Worm (Caenorhabditis elegans): ENCODE results near the gene twk-25.

Gene twk-25

DNA sequence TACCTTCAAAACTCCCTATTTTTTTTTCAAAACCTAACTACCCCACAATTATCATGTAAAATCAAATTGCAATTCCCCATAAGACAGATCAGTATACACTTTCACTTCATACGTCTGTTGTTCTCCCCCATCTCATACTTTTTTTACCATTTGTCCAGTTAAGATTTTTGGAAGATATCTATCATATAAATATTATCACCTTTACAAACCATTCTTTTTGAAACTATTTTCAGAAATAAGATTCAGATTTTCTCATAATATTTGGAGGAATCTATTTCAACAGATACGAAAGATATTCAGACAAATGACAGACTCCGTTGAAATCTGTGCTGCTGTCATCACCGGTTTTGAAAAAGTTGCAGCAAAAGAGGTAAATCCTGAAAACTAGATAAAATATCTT is 23.2 kb downstream of the twk-25 start, which contains the start of gene M04B2.2 (continued):
- no peak for TF ChIP-seq unc-130 (tag; optimal IDR thresholded peaks at IDR 0.05)
- no peak for TF ChIP-seq nhr-20 (tag; optimal IDR thresholded peaks at IDR 0.05)
- TF ChIP-seq sup-37 (GFP tag; optimal IDR thresholded peaks at IDR 0.05), result no peak
- no peak for TF ChIP-seq ces-1 (GFP tag; optimal IDR thresholded peaks at IDR 0.05)
- TF ChIP-seq tlp-1 (tag; optimal IDR thresholded peaks at IDR 0.05), result no peak
- no peak for TF ChIP-seq ceh-8 (GFP tag; optimal IDR thresholded peaks at IDR 0.05)
- TF ChIP-seq lir-3 (tag; optimal IDR thresholded peaks at IDR 0.05; ENCODE audit: poor library complexity), result peak; percentile 7
- TF ChIP-seq irx-1 (tag; optimal IDR thresholded peaks at IDR 0.05), result no peak
- no peak for TF ChIP-seq F16B12.6 (tag; optimal IDR thresholded peaks at IDR 0.05)
- TF ChIP-seq lin-14 (GFP tag; optimal IDR thresholded peaks at IDR 0.05), result no peak
- no peak for TF ChIP-seq lsy-2 (tag; optimal IDR thresholded peaks at IDR 0.05)
- no peak for TF ChIP-seq nhr-19 (GFP tag; conservative IDR thresholded peaks at IDR 0.05)
- no peak for TF ChIP-seq fkh-10 (GFP tag; optimal IDR thresholded peaks at IDR 0.05)
- TF ChIP-seq swsn-7 (tag; optimal IDR thresholded peaks at IDR 0.05), result no peak
- TF ChIP-seq nhr-76 (tag; optimal IDR thresholded peaks at IDR 0.05), result no peak
- TF ChIP-seq ceh-90 (tag; optimal IDR thresholded peaks at IDR 0.05), result no peak
- TF ChIP-seq nhr-71 (tag; optimal IDR thresholded peaks at IDR 0.05), result peak; percentile 7
- TF ChIP-seq snpc-4 (tag; optimal IDR thresholded peaks at IDR 0.05), result no peak
- no peak for TF ChIP-seq aha-1 (tag; optimal IDR thresholded peaks at IDR 0.05)
- TF ChIP-seq nhr-12 (tag; optimal IDR thresholded peaks at IDR 0.05), result no peak

DNA sequence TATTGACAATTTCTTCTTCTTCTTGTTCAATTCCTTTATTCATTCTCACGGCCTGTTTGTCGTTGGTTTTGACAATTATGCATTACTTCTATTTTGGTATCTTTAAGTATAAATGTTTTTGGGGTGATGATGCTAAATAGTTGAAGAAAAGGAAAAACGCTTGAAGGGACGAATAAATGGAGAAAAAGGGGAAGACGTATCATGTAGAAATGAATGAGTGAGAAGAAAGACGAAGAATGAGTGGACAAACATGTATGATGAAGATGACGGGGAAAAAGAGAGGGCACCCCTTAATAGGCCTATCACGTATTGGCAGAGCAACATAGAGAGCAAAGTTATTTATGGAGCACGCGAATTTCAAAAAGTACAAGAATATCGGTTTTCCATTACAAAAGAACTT is 44.2 kb downstream of the twk-25 start, which contains the start of gene M04B2.7:
Gene M04B2.7, minus strand, starts transcription at position 101 of the 400 bp plus-strand sequence.
- TF ChIP-seq efl-1 (optimal IDR thresholded peaks at IDR 0.05) (no peak), efl-1 (GFP tag; optimal IDR thresholded peaks at IDR 0.05 in 1 of 2) (peak in 1 of 2 experiments; percentile 29), nhr-76 (tag; optimal IDR thresholded peaks at IDR 0.05) (no peak)

DNA sequence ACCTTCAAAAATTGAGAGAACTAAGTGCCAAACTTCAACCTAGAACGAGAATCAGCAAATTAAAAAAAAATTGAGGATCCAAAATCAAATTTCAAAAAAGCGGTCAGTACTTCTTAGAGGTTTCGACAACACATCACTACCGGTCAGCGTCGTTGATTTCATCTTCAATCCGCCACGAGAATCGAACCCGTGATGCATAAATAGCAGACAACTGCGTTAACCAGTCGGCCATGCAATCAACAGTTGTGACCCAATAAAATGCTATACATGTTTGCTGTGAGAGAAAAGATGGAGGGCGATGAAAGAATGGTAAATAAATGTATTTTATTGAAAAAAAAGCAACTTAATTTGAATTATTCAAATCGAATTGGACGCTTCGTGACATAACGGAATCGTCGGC is 45.2 kb downstream of the twk-25 start:
- TF ChIP-seq mdl-1 (tag; optimal IDR thresholded peaks at IDR 0.05) (peak in 1 of 2 experiments; percentile 89), fkh-10 (GFP tag; optimal IDR thresholded peaks at IDR 0.05) (no peak), unc-130 (tag; optimal IDR thresholded peaks at IDR 0.05) (peak; percentile 86), nhr-84 (tag; optimal IDR thresholded peaks at IDR 0.05) (no peak), elt-3 (tag; optimal IDR thresholded peaks at IDR 0.05) (peak in 5 of 6 experiments; percentile 17 to 84 (median 58)), mep-1 (tag; optimal IDR thresholded peaks at IDR 0.05) (peak; percentile 95), aha-1 (tag; optimal IDR thresholded peaks at IDR 0.05) (no peak), unc-86 (tag; optimal IDR thresholded peaks at IDR 0.05) (peak; percentile 17), C34B4.2 (tag; optimal IDR thresholded peaks at IDR 0.05) (no peak), ceh-82 (tag; optimal IDR thresholded peaks at IDR 0.05) (peak; percentile 49 to 79 (median 65)), lin-13 (GFP tag; optimal IDR thresholded peaks at IDR 0.05) (peak; percentile 55), lin-14 (GFP tag; optimal IDR thresholded peaks at IDR 0.05) (peak; percentile 76), zag-1 (tag; optimal IDR thresholded peaks at IDR 0.05) (no peak), jun-1 (tag; optimal IDR thresholded peaks at IDR 0.05) (peak; percentile 77), egl-27 (tag; optimal IDR thresholded peaks at IDR 0.05) (no peak), alr-1 (tag; optimal IDR thresholded peaks at IDR 0.05; ENCODE audit: borderline replicate concordance) (no peak), hlh-17 (GFP tag; optimal IDR thresholded peaks at IDR 0.05; ENCODE audit: borderline replicate concordance) (no peak), lin-35 (GFP tag; optimal IDR thresholded peaks at IDR 0.05) (peak; percentile 71 to 88), hlh-4 (tag; optimal IDR thresholded peaks at IDR 0.05) (no peak), swsn-7 (tag; optimal IDR thresholded peaks at IDR 0.05) (peak; percentile 80), ama-1 (optimal IDR thresholded peaks at IDR 0.05) (peak; percentile 26), fos-1 (tag; optimal IDR thresholded peaks at IDR 0.05) (peak; percentile 73), nhr-19 (GFP tag; conservative IDR thresholded peaks at IDR 0.05) (peak; percentile 73), lir-3 (tag; optimal IDR thresholded peaks at IDR 0.05; ENCODE audit: poor library complexity) (peak; percentile 72), nhr-85 (tag) (peak; percentile 75), nhr-77 (tag; optimal IDR thresholded peaks at IDR 0.05) (peak; percentile 78), mef-2 (tag; optimal IDR thresholded peaks at IDR 0.05) (no peak), sup-37 (GFP tag; optimal IDR thresholded peaks at IDR 0.05) (no peak), snpc-4 (tag; optimal IDR thresholded peaks at IDR 0.05) (no peak), dpl-1 (GFP tag; optimal IDR thresholded peaks at IDR 0.05) (peak; percentile 36 to 69 (median 67)), nhr-20 (tag; optimal IDR thresholded peaks at IDR 0.05) (peak; percentile 77), Y116A8C.19 (tag; optimal IDR thresholded peaks at IDR 0.05; ENCODE audit: borderline replicate concordance) (no peak), rnt-1 (tag; optimal IDR thresholded peaks at IDR 0.05) (peak; percentile 91), pag-3 (tag; optimal IDR thresholded peaks at IDR 0.05; ENCODE audit: borderline replicate concordance, insufficient read depth) (no peak), unc-98 (GFP tag; IDR thresholded peaks at IDR 0.05) (no peak), nhr-47 (tag; optimal IDR thresholded peaks at IDR 0.05) (peak; percentile 78)

Measured in whole organism, L1 larva.